Fruit fly (Drosophila melanogaster): ENCODE results near the gene CG5883.

dm6 chr3L:11990436-11990835 is 45.8 kb upstream of the CG5883 start, which contains the start of gene CG6931:
- TF ChIP-seq Sin3A (optimal IDR thresholded peaks at IDR 0.05): no peak
- TF ChIP-seq h (optimal IDR thresholded peaks at IDR 0.05): no peak
- no peak for TF ChIP-seq insv (optimal IDR thresholded peaks at IDR 0.05)

Measured in Kc167 (cell line).